Fruit fly (Drosophila melanogaster) whole organism, adult: Measurements from ENCODE around the gene LManI.

Experiments
- CG12768 ChIP-seq: fragments of 200-800 bp; sonication (Bioruptor generic); optimal IDR thresholded peaks from 2 replicates; lab custom pipeline; 2017; ENCODE audit warnings: missing biosample characterization, missing genetic modification characterization, mild to moderate bottlenecking, moderate library complexity, missing genetic modification reagents
- CG33017 ChIP-seq: fragments of 200-800 bp; sonication (Bioruptor generic); optimal IDR thresholded peaks from 2 replicates; lab custom pipeline; 2018; ENCODE audit warnings: missing biosample characterization, mild to moderate bottlenecking, missing genetic modification characterization, moderate library complexity
- CG5204 ChIP-seq: fragments of 200-800 bp; sonication (Bioruptor generic); optimal IDR thresholded peaks from 2 replicates; lab custom pipeline; 2016; ENCODE audit warnings: missing biosample characterization, missing genetic modification characterization
- ovo ChIP-seq: fragments of 200-800 bp; sonication (Bioruptor generic); optimal IDR thresholded peaks from 2 replicates; lab custom pipeline; 2016; ENCODE audit warnings: missing biosample characterization, missing genetic modification characterization
- toe ChIP-seq: fragments of 200-800 bp; sonication (Bioruptor generic); optimal IDR thresholded peaks from 2 replicates; lab custom pipeline; 2016; ENCODE audit warnings: missing biosample characterization, missing genetic modification characterization

dm6 chr2L:10439174-10439573 lies 17.9 kb downstream of the LManI start, which contains the start of gene Nse4:
- TF ChIP-seq toe (no peak), CG12768 (GFP tag; lab: Kevin White, UChicago) (no peak), CG33017 (tag; lab: Kevin White, UChicago) (no peak), ovo (GFP tag; lab: Kevin White, UChicago) (no peak), CG5204 (GFP tag; lab: Kevin White, UChicago) (no peak)
